Worm (Caenorhabditis elegans) whole organism, late embryonic: ENCODE measurements around the gene EGAP1.5.

ENCODE experiments used
- C38D4.7 ChIP-seq: fragments of 200-800 bp; sonication (Bioruptor generic); optimal IDR thresholded peaks from 2 replicates; lab custom pipeline; 2018; ENCODE audit warnings: mild to moderate bottlenecking, missing genetic modification characterization, moderate library complexity, missing compliant biosample characterization
- T23F11.4 ChIP-seq: fragments of 200-800 bp; sonication (Bioruptor generic); optimal IDR thresholded peaks from 2 replicates; lab custom pipeline; 2018; ENCODE audit warnings: mild to moderate bottlenecking, missing genetic modification characterization, missing compliant biosample characterization
- ama-1 ChIP-seq: fragments of 150-350 bp; optimal IDR thresholded peaks from 2 replicates; lab custom pipeline; 2014
- dmd-4 ChIP-seq: sonication (generic microtip); optimal IDR thresholded peaks from 2 replicates; lab custom pipeline; 2016; ENCODE audit warnings: borderline replicate concordance, missing genetic modification characterization, missing compliant biosample characterization
- elt-4 ChIP-seq: sonication (generic microtip); optimal IDR thresholded peaks from 2 replicates; lab custom pipeline; 2016; ENCODE audit warnings: missing genetic modification characterization, missing compliant biosample characterization
- mec-3 ChIP-seq: sonication (generic microtip); optimal IDR thresholded peaks from 2 replicates; lab custom pipeline; 2016; ENCODE audit warnings: borderline replicate concordance, missing genetic modification characterization, missing compliant biosample characterization
- nfya-1 ChIP-seq: sonication (generic microtip); optimal IDR thresholded peaks from 2 replicates; lab custom pipeline; 2017; ENCODE audit warnings: missing genetic modification characterization, mild to moderate bottlenecking, missing compliant biosample characterization, antibody characterized with exemption, moderate library complexity
- nhr-11 ChIP-seq: fragments of 150-350 bp; optimal IDR thresholded peaks from 2 replicates; lab custom pipeline; 2014; ENCODE audit warnings: missing biosample characterization, missing genetic modification characterization
- npax-4 ChIP-seq: sonication (generic microtip); optimal IDR thresholded peaks from 2 replicates; lab custom pipeline; 2016; ENCODE audit warnings: missing genetic modification characterization, missing compliant biosample characterization

ce11 chrIII:5939453-5940296 is 8.2 kb downstream of the EGAP1.5 start, which contains the start of gene ubq-1:
- TF ChIP-seq dmd-4 (tag; lab: Kevin White, UChicago) (no peak), mec-3 (tag; lab: Kevin White, UChicago) (no peak), npax-4 (no peak), ama-1 (lab: Kevin White, UChicago) (no peak), nhr-11 (no peak), elt-4 (no peak), nfya-1 (no peak), T23F11.4 (GFP tag; lab: Kevin White, UChicago) (no peak), C38D4.7 (GFP tag; lab: Kevin White, UChicago) (no peak)
